Worm (Caenorhabditis elegans): ENCODE measurements around the gene srv-2.

The srv-2 gene

DNA sequence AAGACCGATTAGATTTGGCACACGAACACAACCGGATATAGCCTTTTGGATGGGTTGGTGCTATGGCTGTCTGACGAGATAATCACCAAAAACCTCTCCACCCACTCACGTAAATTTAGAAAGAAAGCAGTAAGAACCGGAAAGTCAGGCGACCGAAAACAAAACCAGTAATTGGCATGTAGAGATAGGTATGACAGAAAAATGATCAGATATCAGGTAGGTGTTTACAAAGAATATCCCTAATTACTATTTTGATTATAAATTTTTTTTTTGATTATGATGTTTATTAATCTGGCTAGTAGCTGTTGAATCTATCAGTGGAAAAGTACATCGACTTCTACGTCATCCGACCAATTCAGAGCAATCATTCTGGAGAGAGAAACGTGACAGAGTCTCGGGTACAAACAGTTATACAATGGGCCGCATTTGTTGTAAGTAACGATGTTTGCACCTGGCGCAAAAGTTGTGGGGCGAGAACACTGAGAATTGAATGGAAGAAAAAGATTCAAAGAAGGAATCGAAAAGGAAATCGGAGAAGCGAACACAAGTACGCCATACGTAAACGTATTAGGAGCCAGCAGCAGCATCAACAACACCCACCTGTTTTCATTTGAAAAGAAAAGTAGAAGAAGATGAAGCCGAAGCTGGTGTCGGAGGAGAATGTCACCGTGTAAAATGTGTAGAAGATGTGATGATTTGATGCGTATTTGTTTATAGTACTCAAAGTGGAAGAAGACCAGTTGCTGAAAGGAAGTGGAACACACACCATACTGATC is 51.0 kb downstream of the srv-2 start:
- peak; percentile 5 for TF ChIP-seq xbp-1 (tag; optimal IDR thresholded peaks at IDR 0.05)
- TF ChIP-seq mef-2 (tag; optimal IDR thresholded peaks at IDR 0.05) = no peak
- TF ChIP-seq ztf-4 (tag; optimal IDR thresholded peaks at IDR 0.05) = peak; percentile 23
- peak; percentile 69 for TF ChIP-seq fkh-8 (tag; optimal IDR thresholded peaks at IDR 0.05)
- TF ChIP-seq vab-15 (tag; optimal IDR thresholded peaks at IDR 0.05) = no peak
- TF ChIP-seq ceh-8 (GFP tag; optimal IDR thresholded peaks at IDR 0.05) = peak; percentile 63
- TF ChIP-seq alr-1 (tag; optimal IDR thresholded peaks at IDR 0.05; ENCODE audit: borderline replicate concordance) = no peak
- TF ChIP-seq mdl-1 (tag; optimal IDR thresholded peaks at IDR 0.05) = peak in 1 of 2 experiments; percentile 35
- TF ChIP-seq snu-23 (GFP tag; optimal IDR thresholded peaks at IDR 0.05) = peak; percentile 12
- no peak for TF ChIP-seq pqm-1 (tag; optimal IDR thresholded peaks at IDR 0.05)
- peak; percentile 12 for TF ChIP-seq lin-39 (tag; optimal IDR thresholded peaks at IDR 0.05)
- peak; percentile 58 for TF ChIP-seq nhr-71 (tag; optimal IDR thresholded peaks at IDR 0.05)
- TF ChIP-seq egl-27 (tag; optimal IDR thresholded peaks at IDR 0.05) = no peak
- peak; percentile 54 for TF ChIP-seq mep-1 (tag; optimal IDR thresholded peaks at IDR 0.05)
- no peak for TF ChIP-seq unc-30 (tag; optimal IDR thresholded peaks at IDR 0.05)
- TF ChIP-seq jun-1 (tag; optimal IDR thresholded peaks at IDR 0.05) = no peak
- no peak for TF ChIP-seq fos-1 (tag; optimal IDR thresholded peaks at IDR 0.05)
- TF ChIP-seq swsn-7 (tag; optimal IDR thresholded peaks at IDR 0.05) = peak; percentile 23
- 0 out of 2 replicates have a peak, but pooled peaks have one; percentile 19 for TF ChIP-seq nhr-19 (GFP tag; conservative IDR thresholded peaks at IDR 0.05)
- TF ChIP-seq nhr-47 (tag; optimal IDR thresholded peaks at IDR 0.05) = peak; percentile 38
- TF ChIP-seq elt-3 (tag; optimal IDR thresholded peaks at IDR 0.05) = peak in 1 of 6 experiments; percentile 74
- TF ChIP-seq sup-37 (GFP tag; optimal IDR thresholded peaks at IDR 0.05) = no peak
- TF ChIP-seq nhr-12 (tag; optimal IDR thresholded peaks at IDR 0.05) = no peak
- TF ChIP-seq elt-2 (tag; optimal IDR thresholded peaks at IDR 0.05) = peak; percentile 9
- TF ChIP-seq nhr-90 (tag; optimal IDR thresholded peaks at IDR 0.05; ENCODE audit: poor library complexity) = peak; percentile 47
- peak; percentile 57; the same call in 1 of the 2 replicates for TF ChIP-seq grh-1 (GFP tag; IDR thresholded peaks at IDR 0.05)
- TF ChIP-seq efl-1 (optimal IDR thresholded peaks at IDR 0.05) = no peak
- peak in 1 of 2 experiments; percentile 16 for TF ChIP-seq efl-1 (GFP tag; optimal IDR thresholded peaks at IDR 0.05 in 1 of 2)
- TF ChIP-seq skn-1 (tag; optimal IDR thresholded peaks at IDR 0.05) = peak; percentile 5
- TF ChIP-seq nhr-85 (tag) = peak; percentile 20
- peak; percentile 32 for TF ChIP-seq dsc-1 (tag; optimal IDR thresholded peaks at IDR 0.05)
- no peak for TF ChIP-seq ces-1 (GFP tag; optimal IDR thresholded peaks at IDR 0.05)
- TF ChIP-seq ama-1 (optimal IDR thresholded peaks at IDR 0.05) = peak; percentile 25
- peak; percentile 28 for TF ChIP-seq blmp-1 (tag; optimal IDR thresholded peaks at IDR 0.05)
- peak; percentile 14 to 26 for TF ChIP-seq lsy-2 (tag; optimal IDR thresholded peaks at IDR 0.05)
- no peak for TF ChIP-seq sox-4 (tag; optimal IDR thresholded peaks at IDR 0.05)
- no peak for TF ChIP-seq ceh-90 (tag; optimal IDR thresholded peaks at IDR 0.05)
- peak; percentile 1 for TF ChIP-seq lin-14 (GFP tag; optimal IDR thresholded peaks at IDR 0.05)
- no peak for TF ChIP-seq ceh-82 (tag; optimal IDR thresholded peaks at IDR 0.05)
- no peak for TF ChIP-seq nhr-237 (tag; optimal IDR thresholded peaks at IDR 0.05)
- TF ChIP-seq nhr-20 (tag; optimal IDR thresholded peaks at IDR 0.05) = peak; percentile 39
- peak; percentile 12 for TF ChIP-seq unc-130 (tag; optimal IDR thresholded peaks at IDR 0.05)
